Fruit fly (Drosophila melanogaster): Measurements from ENCODE around the gene CG17721.

CG17721 gene

dm6 chr3R:11219883-11220282 lies 15.1 kb upstream of the CG17721 start, which contains the start of gene CG6689 (continued):
- TF ChIP-seq nerfin-1 (tag; optimal IDR thresholded peaks at IDR 0.05) (no peak), Hmr (GFP tag; optimal IDR thresholded peaks at IDR 0.05) (peak; percentile 31), HmgZ (tag; optimal IDR thresholded peaks at IDR 0.05) (peak; percentile 64), TFAM (GFP tag; optimal IDR thresholded peaks at IDR 0.05) (no peak), CrebB (tag; optimal IDR thresholded peaks at IDR 0.05) (peak; percentile 8), CTCF (GFP tag; optimal IDR thresholded peaks at IDR 0.05) (peak; percentile 12), B-H2 (GFP tag; optimal IDR thresholded peaks at IDR 0.05) (peak; percentile 15), CG1024 (GFP tag; IDR thresholded peaks at IDR 0.05) (no peak), Hr51 (GFP tag; optimal IDR thresholded peaks at IDR 0.05) (no peak), Optix (GFP tag; IDR thresholded peaks at IDR 0.05) (no peak), Dip2 (GFP tag; IDR thresholded peaks at IDR 0.05) (no peak), CG15479 (GFP tag; optimal IDR thresholded peaks at IDR 0.05) (peak; percentile 78), shn (GFP tag; optimal IDR thresholded peaks at IDR 0.05) (no peak), maf-S (GFP tag; optimal IDR thresholded peaks at IDR 0.05) (no peak), ham (GFP tag; IDR thresholded peaks at IDR 0.05) (no peak), chn (GFP tag; optimal IDR thresholded peaks at IDR 0.05) (no peak), Elba2 (GFP tag; optimal IDR thresholded peaks at IDR 0.05) (peak; percentile 48), Lpt (GFP tag; optimal IDR thresholded peaks at IDR 0.05) (no peak), btn (GFP tag; optimal IDR thresholded peaks at IDR 0.05) (no peak), pho (GFP tag; optimal IDR thresholded peaks at IDR 0.05) (no peak), Dad (GFP tag; optimal IDR thresholded peaks at IDR 0.05) (no peak), ttk (GFP tag; IDR thresholded peaks at IDR 0.05) (no peak), CG10366 (GFP tag; IDR thresholded peaks at IDR 0.05) (no peak), gem (tag; optimal IDR thresholded peaks at IDR 0.05) (peak; percentile 16), Sry-δ (GFP tag; optimal IDR thresholded peaks at IDR 0.05) (peak; percentile 31), CG31441 (GFP tag; IDR thresholded peaks at IDR 0.05) (no peak), gce (GFP tag; IDR thresholded peaks at IDR 0.05) (no peak), pnt (GFP tag; optimal IDR thresholded peaks at IDR 0.05) (no peak), ase (GFP tag; IDR thresholded peaks at IDR 0.05) (no peak), en (GFP tag; optimal IDR thresholded peaks at IDR 0.05) (no peak), Fer1 (GFP tag; optimal IDR thresholded peaks at IDR 0.05) (no peak), Hsf (GFP tag; optimal IDR thresholded peaks at IDR 0.05) (no peak), crp (GFP tag; optimal IDR thresholded peaks at IDR 0.05) (no peak), CG8359 (GFP tag; optimal IDR thresholded peaks at IDR 0.05; ENCODE audit: borderline replicate concordance) (no peak), Fer3 (tag; optimal IDR thresholded peaks at IDR 0.05) (no peak), HLH3B (GFP tag; IDR thresholded peaks at IDR 0.05) (no peak), stc (GFP tag; IDR thresholded peaks at IDR 0.05) (no peak), CG3065 (GFP tag; optimal IDR thresholded peaks at IDR 0.05) (no peak), CG15073 (GFP tag; optimal IDR thresholded peaks at IDR 0.05) (no peak), CG11247 (GFP tag; IDR thresholded peaks at IDR 0.05) (no peak), amos (GFP tag; IDR thresholded peaks at IDR 0.05; ENCODE audit: partially characterized antibody) (no peak), CG18476 (GFP tag; optimal IDR thresholded peaks at IDR 0.05) (no peak), CG2202 (tag; optimal IDR thresholded peaks at IDR 0.05) (no peak), CG7271 (tag; optimal IDR thresholded peaks at IDR 0.05) (no peak), klu (GFP tag; IDR thresholded peaks at IDR 0.05) (no peak), Ets97D (GFP tag; optimal IDR thresholded peaks at IDR 0.05) (peak; percentile 37), CG13775 (GFP tag; optimal IDR thresholded peaks at IDR 0.05) (peak; percentile 26), CG10321 (GFP tag; IDR thresholded peaks at IDR 0.05) (no peak), hth (optimal IDR thresholded peaks at IDR 0.05) (no peak), nmo (GFP tag; optimal IDR thresholded peaks at IDR 0.05) (peak; percentile 19), jing (GFP tag; optimal IDR thresholded peaks at IDR 0.05) (no peak), CG10274 (GFP tag; optimal IDR thresholded peaks at IDR 0.05) (no peak), fru (optimal IDR thresholded peaks at IDR 0.05) (no peak), CG8388 (GFP tag; optimal IDR thresholded peaks at IDR 0.05) (peak; percentile 24)
